In genomic region chrV:477664-478212, ce11 we compare ENCODE assay signal across 5 worm cellular contexts.
TF ChIP-seq lines count a peak whose summit lies in the region.

TSS of gene nhr-55 (plus strand) at chrV:478162.

TF ChIP-seq in whole organism, L1 larva, 84 proteins besides CTCF, POLR2A, EP300 and RAD21:
- TF ChIP-seq sox-4 (tag; optimal IDR thresholded peaks at IDR 0.05; lab: Kevin White, UChicago) (no peak), lin-35 (GFP tag; optimal IDR thresholded peaks at IDR 0.05; lab: Kevin White, UChicago) (peak in 1 of 2 experiments; percentile 1), nhr-20 (tag; optimal IDR thresholded peaks at IDR 0.05; lab: Kevin White, UChicago) (no peak), aly-2 (tag; optimal IDR thresholded peaks at IDR 0.05; lab: Kevin White, UChicago) (no peak), efl-3 (GFP tag; optimal IDR thresholded peaks at IDR 0.05; lab: Kevin White, UChicago) (no peak), elt-2 (tag; optimal IDR thresholded peaks at IDR 0.05; lab: Kevin White, UChicago) (peak; percentile 14), lir-3 (tag; optimal IDR thresholded peaks at IDR 0.05; lab: Kevin White, UChicago; ENCODE audit: poor library complexity) (no peak), ceh-88 (GFP tag; IDR thresholded peaks at IDR 0.05; lab: Robert Waterston, UW) (no peak), fkh-8 (tag; optimal IDR thresholded peaks at IDR 0.05; lab: Kevin White, UChicago) (peak; percentile 5), snpc-4 (tag; optimal IDR thresholded peaks at IDR 0.05; lab: Kevin White, UChicago) (no peak)

TF ChIP-seq in whole organism, L2 larva, 48 proteins besides CTCF, POLR2A, EP300 and RAD21:
- TF ChIP-seq peb-1 (tag; optimal IDR thresholded peaks at IDR 0.05; lab: Kevin White, UChicago) (no peak), alr-1 (tag; optimal IDR thresholded peaks at IDR 0.05; lab: Kevin White, UChicago) (no peak), nhr-21 (tag; optimal IDR thresholded peaks at IDR 0.05; lab: Kevin White, UChicago) (no peak), sem-4 (tag; optimal IDR thresholded peaks at IDR 0.05; lab: Kevin White, UChicago) (no peak), fos-1 (tag; optimal IDR thresholded peaks at IDR 0.05; lab: Kevin White, UChicago) (peak; percentile 93), snpc-4 (tag; optimal IDR thresholded peaks at IDR 0.05; lab: Kevin White, UChicago) (no peak), unc-55 (GFP tag; optimal IDR thresholded peaks at IDR 0.05; lab: Kevin White, UChicago) (no peak), ceh-82 (tag; optimal IDR thresholded peaks at IDR 0.05; lab: Kevin White, UChicago) (no peak), nhr-12 (tag; optimal IDR thresholded peaks at IDR 0.05; lab: Kevin White, UChicago) (no peak), crh-2 (tag; optimal IDR thresholded peaks at IDR 0.05; lab: Kevin White, UChicago) (peak; percentile 44), elt-3 (tag; optimal IDR thresholded peaks at IDR 0.05; lab: Kevin White, UChicago) (no peak), sma-9 (GFP tag; optimal IDR thresholded peaks at IDR 0.05; lab: Kevin White, UChicago) (peak; percentile 53), sma-9 (tag; optimal IDR thresholded peaks at IDR 0.05; lab: Kevin White, UChicago) (no peak), nhr-77 (tag; optimal IDR thresholded peaks at IDR 0.05; lab: Kevin White, UChicago) (no peak), Y55F3AM.14 (GFP tag; optimal IDR thresholded peaks at IDR 0.05; lab: Kevin White, UChicago) (no peak), nhr-11 (tag; optimal IDR thresholded peaks at IDR 0.05; lab: Kevin White, UChicago) (no peak), sma-3 (GFP tag; optimal IDR thresholded peaks at IDR 0.05; lab: Kevin White, UChicago) (no peak)

TF ChIP-seq in whole organism, L3 larva, 47 proteins besides CTCF, POLR2A, EP300 and RAD21:
- TF ChIP-seq nhr-11 (tag; optimal IDR thresholded peaks at IDR 0.05; lab: Kevin White, UChicago) (no peak), snpc-4 (tag; optimal IDR thresholded peaks at IDR 0.05; lab: Kevin White, UChicago) (no peak), pqm-1 (tag; optimal IDR thresholded peaks at IDR 0.05; lab: Kevin White, UChicago) (peak; percentile 90), elt-2 (tag; optimal IDR thresholded peaks at IDR 0.05; lab: Kevin White, UChicago) (peak; percentile 82), R02D3.7 (tag; optimal IDR thresholded peaks at IDR 0.05; lab: Kevin White, UChicago) (no peak), unc-39 (tag; optimal IDR thresholded peaks at IDR 0.05; lab: Kevin White, UChicago) (no peak), pha-4 (tag; optimal IDR thresholded peaks at IDR 0.05; lab: Kevin White, UChicago) (peak; percentile 70), nhr-237 (tag; optimal IDR thresholded peaks at IDR 0.05; lab: Kevin White, UChicago) (no peak), ceh-9 (tag; optimal IDR thresholded peaks at IDR 0.05; lab: Kevin White, UChicago) (no peak), mml-1 (tag; optimal IDR thresholded peaks at IDR 0.05; lab: Kevin White, UChicago) (no peak), ceh-28 (tag; optimal IDR thresholded peaks at IDR 0.05; lab: Kevin White, UChicago) (no peak), lin-39 (tag; optimal IDR thresholded peaks at IDR 0.05; lab: Kevin White, UChicago) (no peak), ztf-11 (tag; optimal IDR thresholded peaks at IDR 0.05; lab: Kevin White, UChicago) (no peak), nfya-1 (tag; optimal IDR thresholded peaks at IDR 0.05; lab: Kevin White, UChicago; ENCODE audit: insufficient read depth) (no peak), jun-1 (tag; optimal IDR thresholded peaks at IDR 0.05; lab: Kevin White, UChicago) (peak; percentile 56)
TF ChIP-seq in whole organism, L3 larva: peak in this region for 4.

TF ChIP-seq in whole organism, L4 larva, 104 proteins besides CTCF, POLR2A, EP300 and RAD21:
- TF ChIP-seq daf-16 (GFP tag; optimal IDR thresholded peaks at IDR 0.05; lab: Kevin White, UChicago) = no peak
- peak; percentile 63 for TF ChIP-seq daf-16 (tag; optimal IDR thresholded peaks at IDR 0.05; lab: Kevin White, UChicago)
- no peak for TF ChIP-seq mxl-2 (GFP tag; conservative IDR thresholded peaks at IDR 0.05; lab: Robert Waterston, UW)
- TF ChIP-seq hlh-11 (tag; optimal IDR thresholded peaks at IDR 0.05; lab: Kevin White, UChicago) = peak; percentile 50
- peak; percentile 87 for TF ChIP-seq dmd-6 (GFP tag; IDR thresholded peaks at IDR 0.05; lab: Robert Waterston, UW)
- TF ChIP-seq Y75B8A.6 (GFP tag; IDR thresholded peaks at IDR 0.05; lab: Robert Waterston, UW) = no peak
- TF ChIP-seq pqm-1 (tag; optimal IDR thresholded peaks at IDR 0.05; lab: Kevin White, UChicago) = peak; percentile 68
- peak; percentile 91 for TF ChIP-seq nhr-28 (tag; optimal IDR thresholded peaks at IDR 0.05; lab: Kevin White, UChicago)
- TF ChIP-seq arid-1 (GFP tag; conservative IDR thresholded peaks at IDR 0.05; lab: Robert Waterston, UW) = no peak
- 0 out of 2 replicates have a peak, but pooled peaks have one; percentile 12 for TF ChIP-seq lin-1 (GFP tag; IDR thresholded peaks at IDR 0.05; lab: Robert Waterston, UW)
- no peak for TF ChIP-seq madf-5 (GFP tag; IDR thresholded peaks at IDR 0.05; lab: Robert Waterston, UW)
- peak; percentile 24 for TF ChIP-seq nhr-77 (tag; optimal IDR thresholded peaks at IDR 0.05; lab: Kevin White, UChicago)
- TF ChIP-seq dve-1 (tag; optimal IDR thresholded peaks at IDR 0.05; lab: Kevin White, UChicago; ENCODE audit: insufficient read depth) = peak; percentile 36

TF ChIP-seq in whole organism, young adult, 124 proteins besides CTCF, POLR2A, EP300 and RAD21:
- no peak for TF ChIP-seq cebp-1 (GFP tag; IDR thresholded peaks at IDR 0.05; lab: Robert Waterston, UW)
- TF ChIP-seq cebp-1 (tag; optimal IDR thresholded peaks at IDR 0.05; lab: Kevin White, UChicago) = peak; percentile 3
- no peak for TF ChIP-seq nhr-179 (tag; optimal IDR thresholded peaks at IDR 0.05; lab: Kevin White, UChicago)
- peak; percentile 63 for TF ChIP-seq nhr-80 (tag; optimal IDR thresholded peaks at IDR 0.05; lab: Kevin White, UChicago)
